Worm (Caenorhabditis elegans): ENCODE results near the gene nep-22.
A peak's percentile ranks its signal among the peaks of the same experiment; 100 is the strongest.

DNA sequence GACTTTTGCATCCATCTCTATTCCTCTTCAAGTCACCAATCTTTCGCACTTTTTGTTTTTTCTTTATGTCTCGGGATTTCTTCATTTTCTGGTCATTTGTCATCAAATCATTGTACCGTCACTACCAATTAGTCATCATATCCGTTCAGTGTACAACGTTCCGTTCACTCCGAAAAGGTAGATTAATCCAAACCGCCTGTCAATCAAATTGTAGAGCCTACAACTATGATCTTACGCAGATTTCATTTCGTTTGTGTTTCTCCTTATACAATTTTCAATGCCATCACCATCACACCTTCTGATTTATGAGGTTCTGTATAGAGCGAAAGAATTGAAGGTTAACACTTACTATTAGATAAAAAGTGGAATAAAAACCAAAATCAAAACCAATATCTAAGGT is 51.5 kb downstream of the nep-22 start:
- TF ChIP-seq unc-62 (GFP tag; optimal IDR thresholded peaks at IDR 0.05), result no peak
- no peak for TF ChIP-seq ztf-11 (tag; optimal IDR thresholded peaks at IDR 0.05)
- TF ChIP-seq nhr-28 (tag; optimal IDR thresholded peaks at IDR 0.05), result no peak
- TF ChIP-seq ces-1 (GFP tag; optimal IDR thresholded peaks at IDR 0.05), result no peak
- no peak for TF ChIP-seq elt-3 (tag; optimal IDR thresholded peaks at IDR 0.05)
- no peak for TF ChIP-seq lin-15B (tag; optimal IDR thresholded peaks at IDR 0.05)
- TF ChIP-seq nhr-237 (tag; optimal IDR thresholded peaks at IDR 0.05), result no peak
- TF ChIP-seq lin-39 (tag; optimal IDR thresholded peaks at IDR 0.05), result no peak
- TF ChIP-seq aha-1 (tag; optimal IDR thresholded peaks at IDR 0.05), result no peak
- no peak for TF ChIP-seq lsy-2 (tag; optimal IDR thresholded peaks at IDR 0.05)
- TF ChIP-seq mdl-1 (tag; optimal IDR thresholded peaks at IDR 0.05), result no peak
- TF ChIP-seq ztf-4 (tag; optimal IDR thresholded peaks at IDR 0.05), result no peak
- TF ChIP-seq mep-1 (tag; optimal IDR thresholded peaks at IDR 0.05), result peak; percentile 73
- peak; percentile 6 for TF ChIP-seq skn-1 (tag; optimal IDR thresholded peaks at IDR 0.05)

Measured in whole organism, L1 larva.